Worm (Caenorhabditis elegans) whole organism, mixed stage, embryonic: Measurements from ENCODE around the gene F40A3.6.

Source experiments
- bed-3 ChIP-seq: fragments of 200-800 bp; sonication (Bioruptor generic); optimal IDR thresholded peaks from 3 replicates; lab custom pipeline; 2018; ENCODE audit warnings: mild to moderate bottlenecking, missing genetic modification characterization, moderate library complexity, missing compliant biosample characterization
- elt-1 ChIP-seq: sonication (generic microtip); optimal IDR thresholded peaks from 2 replicates; lab custom pipeline; 2017; ENCODE audit warnings: missing genetic modification characterization, mild to moderate bottlenecking, missing compliant biosample characterization, antibody characterized with exemption, moderate library complexity, borderline replicate concordance; ENCODE audit not compliant: insufficient read depth
- lin-13 ChIP-seq: fragments of 150-350 bp; optimal IDR thresholded peaks from 2 replicates; lab custom pipeline; 2014; ENCODE audit warnings: missing biosample characterization, missing genetic modification characterization
- mls-2 ChIP-seq: sonication (generic microtip); optimal IDR thresholded peaks from 2 replicates; lab custom pipeline; 2016; ENCODE audit warnings: mild to moderate bottlenecking, missing genetic modification characterization, moderate library complexity, missing compliant biosample characterization
- nhr-2 ChIP-seq: fragments of 150-350 bp; optimal IDR thresholded peaks from 2 replicates; lab custom pipeline; 2014; ENCODE audit warnings: missing biosample characterization, missing genetic modification characterization
- nhr-237 ChIP-seq: fragments of 150-350 bp; optimal IDR thresholded peaks from 2 replicates; lab custom pipeline; 2014; ENCODE audit warnings: missing biosample characterization, missing genetic modification characterization
- sptf-1 ChIP-seq: sonication (generic microtip); optimal IDR thresholded peaks from 2 replicates; lab custom pipeline; 2017; ENCODE audit warnings: mild to moderate bottlenecking, missing genetic modification characterization, moderate library complexity, missing compliant biosample characterization

DNA sequence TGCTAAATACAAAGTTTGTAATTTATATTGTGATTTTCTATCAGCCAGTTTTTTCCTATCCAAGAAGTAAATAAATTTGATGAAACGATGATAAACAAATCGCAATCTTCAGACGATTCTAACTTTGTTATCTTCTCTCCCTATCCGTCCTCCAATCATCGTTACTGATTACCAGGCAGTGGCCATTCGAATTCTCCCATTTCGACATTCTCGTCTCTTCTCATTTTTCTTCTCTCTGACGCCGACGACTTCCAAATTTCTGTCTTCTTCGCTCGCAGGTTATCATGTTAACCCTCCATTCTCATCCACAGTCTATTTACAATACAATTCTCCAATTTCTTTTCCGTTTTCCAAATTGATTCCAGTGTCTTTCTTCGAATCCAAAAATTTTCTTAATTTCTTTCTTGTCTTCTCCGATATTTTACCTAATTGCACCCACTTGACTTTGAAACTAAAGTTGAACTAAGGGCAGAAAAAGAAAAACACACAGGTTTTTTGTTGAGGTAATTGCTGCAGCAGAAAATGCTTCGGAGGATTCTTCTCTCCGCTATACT is 15.2 kb downstream of the F40A3.6 start, which contains the start of gene F40A3.2:
- TF ChIP-seq nhr-237 (tag; lab: Kevin White, UChicago) (no peak), mls-2 (no peak), lin-13 (tag; lab: Kevin White, UChicago) (no peak), sptf-1 (tag; lab: Kevin White, UChicago) (no peak), nhr-2 (no peak), elt-1 (tag; lab: Kevin White, UChicago) (no peak), bed-3 (GFP tag; lab: Kevin White, UChicago) (no peak)
